Fruit fly (Drosophila melanogaster) Kc167 (cell line): ENCODE measurements around the gene att-ORFB.

Source experiments
- Myc ChIP-seq: fragments of >200 bp; optimal IDR thresholded peaks from 2 replicates; lab custom pipeline; 2017; ENCODE audit warnings: missing external identifiers
- Sin3A ChIP-seq: fragments of >200 bp; optimal IDR thresholded peaks from 2 replicates; lab custom pipeline; 2018; ENCODE audit warnings: missing external identifiers
- h ChIP-seq: fragments of >200 bp; optimal IDR thresholded peaks from 3 replicates; lab custom pipeline; 2018; ENCODE audit warnings: missing external identifiers
- insv ChIP-seq: fragments of >200 bp; optimal IDR thresholded peaks from 3 replicates; lab custom pipeline; 2018; ENCODE audit warnings: missing external identifiers
- psq ChIP-seq: fragments of >200 bp; optimal IDR thresholded peaks from 2 replicates; lab custom pipeline; 2017; ENCODE audit warnings: missing external identifiers
- ttk ChIP-seq: sonication (Bioruptor generic); optimal IDR thresholded peaks from 2 replicates; lab custom pipeline; 2017; ENCODE audit warnings: missing external identifiers

- TF ChIP-seq insv (lab: Kevin White, UChicago) (no peak), Myc (lab: Kevin White, UChicago) (no peak), h (lab: Kevin White, UChicago) (no peak), psq (lab: Kevin White, UChicago) (no peak), Sin3A (lab: Kevin White, UChicago) (no peak), ttk (lab: Kevin White, UChicago) (no peak)
Observed at dm6 chr3R:20588480-20588785, 34.2 kb upstream of the att-ORFB start, which contains the start of gene Srp72.
